Worm (Caenorhabditis elegans): ENCODE measurements around the gene R10H1.1.

Gene R10H1.1

DNA sequence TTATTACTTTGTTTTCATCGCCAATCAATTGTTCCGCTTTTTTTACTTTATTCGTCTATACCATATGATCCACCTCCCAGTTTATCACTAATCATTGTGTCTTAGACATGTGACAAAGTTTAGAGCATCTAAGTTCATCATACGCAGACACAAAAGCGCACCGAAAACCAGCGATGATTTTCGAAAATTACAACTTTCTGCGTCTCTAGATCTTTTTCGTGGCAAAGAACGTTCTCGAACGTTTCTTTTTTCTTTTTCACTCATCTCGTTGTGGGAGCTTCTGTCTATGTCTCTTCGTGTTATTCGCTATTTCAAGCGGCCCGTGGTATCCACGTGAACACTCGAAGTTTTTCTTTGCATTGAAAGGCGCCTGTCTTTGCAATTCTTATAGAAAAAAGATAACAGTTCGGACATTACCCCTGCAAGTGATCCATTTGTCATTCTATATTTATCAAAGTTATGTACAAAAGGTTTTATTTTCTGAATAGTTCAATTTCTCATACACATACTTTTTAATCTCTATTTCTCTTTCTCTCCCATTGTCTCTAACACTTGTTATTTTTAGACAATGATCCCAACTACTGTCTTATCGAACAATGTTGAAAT lies 34.9 kb downstream of the R10H1.1 start, which contains the start of gene ZK1290.5 (continued):
- TF ChIP-seq K11D2.4 (GFP tag; IDR thresholded peaks at IDR 0.05) (peak; percentile 89), sea-2 (GFP tag; IDR thresholded peaks at IDR 0.05) (no peak), F55B11.4 (tag; optimal IDR thresholded peaks at IDR 0.05; ENCODE audit: borderline replicate concordance, insufficient read depth) (no peak), let-607 (tag; optimal IDR thresholded peaks at IDR 0.05) (peak; percentile 25 to 87), ztf-22 (GFP tag; optimal IDR thresholded peaks at IDR 0.05) (peak; percentile 85), B0336.3 (GFP tag; IDR thresholded peaks at IDR 0.05) (peak; percentile 86), Y53G8AR.9 (GFP tag; conservative IDR thresholded peaks at IDR 0.05) (0 out of 2 replicates have a peak, but pooled peaks have one; percentile 43), snpc-4 (GFP tag; optimal IDR thresholded peaks at IDR 0.05) (no peak), snpc-4 (tag; optimal IDR thresholded peaks at IDR 0.05) (peak in 1 of 4 experiments; percentile 44), ceh-40 (GFP tag; IDR thresholded peaks at IDR 0.05) (no peak), ztf-3 (GFP tag; optimal IDR thresholded peaks at IDR 0.05) (peak; percentile 63)

ce11 chrII:7530944-7531343 lies 36.7 kb downstream of the R10H1.1 start, which contains the start of gene wrt-1:
Gene wrt-1, plus strand, starts transcription at chrII:7530996.
- TF ChIP-seq chd-7 (tag; optimal IDR thresholded peaks at IDR 0.05) (no peak), snpc-1.1 (tag; optimal IDR thresholded peaks at IDR 0.05; ENCODE audit: insufficient read depth) (no peak), lin-26 (GFP tag; IDR thresholded peaks at IDR 0.05) (no peak), him-1 (tag; optimal IDR thresholded peaks at IDR 0.05) (no peak), F49E8.2 (tag; optimal IDR thresholded peaks at IDR 0.05; ENCODE audit: insufficient read depth) (no peak), mcd-1 (GFP tag; IDR thresholded peaks at IDR 0.05) (peak; percentile 44), madf-3 (GFP tag; IDR thresholded peaks at IDR 0.05) (no peak), atf-7 (tag; optimal IDR thresholded peaks at IDR 0.05) (peak; percentile 4), F33H1.4 (GFP tag; IDR thresholded peaks at IDR 0.05) (no peak), lag-1 (GFP tag; IDR thresholded peaks at IDR 0.05) (no peak), F57A8.1 (GFP tag; optimal IDR thresholded peaks at IDR 0.05) (no peak), F37B4.10 (GFP tag; IDR thresholded peaks at IDR 0.05) (no peak), lsy-27 (tag; optimal IDR thresholded peaks at IDR 0.05; ENCODE audit: borderline replicate concordance, insufficient read depth) (no peak), egl-44 (GFP tag; IDR thresholded peaks at IDR 0.05) (no peak), snpc-1.3 (tag; optimal IDR thresholded peaks at IDR 0.05; ENCODE audit: insufficient read depth) (no peak), zfh-2 (GFP tag; conservative IDR thresholded peaks at IDR 0.05) (no peak), dpff-1 (tag; optimal IDR thresholded peaks at IDR 0.05) (no peak), aptf-2 (GFP tag; conservative IDR thresholded peaks at IDR 0.05) (no peak), ztf-6 (GFP tag; IDR thresholded peaks at IDR 0.05) (no peak), F39B2.1 (GFP tag; IDR thresholded peaks at IDR 0.05) (no peak), rpc-1 (optimal IDR thresholded peaks at IDR 0.05) (no peak), rpc-1 (tag; optimal IDR thresholded peaks at IDR 0.05) (no peak), T26A5.8 (tag; optimal IDR thresholded peaks at IDR 0.05) (no peak), F10E7.11 (tag; optimal IDR thresholded peaks at IDR 0.05) (no peak), madf-8 (GFP tag; conservative IDR thresholded peaks at IDR 0.05) (no peak), fkh-3 (tag; optimal IDR thresholded peaks at IDR 0.05) (no peak), hlh-26 (GFP tag; conservative IDR thresholded peaks at IDR 0.05) (no peak), dox-1 (GFP tag; IDR thresholded peaks at IDR 0.05) (0 out of 2 replicates have a peak, but pooled peaks have one; percentile 13), ekl-4 (GFP tag; IDR thresholded peaks at IDR 0.05) (no peak), ceh-79 (tag; optimal IDR thresholded peaks at IDR 0.05) (no peak), unc-130 (GFP tag; optimal IDR thresholded peaks at IDR 0.05) (no peak), Y95B8A.8 (GFP tag; IDR thresholded peaks at IDR 0.05) (no peak), Y53G8AR.9 (GFP tag; conservative IDR thresholded peaks at IDR 0.05) (peak; percentile 56), pbrm-1 (GFP tag; IDR thresholded peaks at IDR 0.05) (peak; percentile 43; the same call in 1 of the 2 replicates), C06A6.2 (GFP tag; conservative IDR thresholded peaks at IDR 0.05) (peak; percentile 59; the same call in 1 of the 2 replicates), lin-54 (GFP tag; optimal IDR thresholded peaks at IDR 0.05) (no peak), Y56A3A.18 (GFP tag; IDR thresholded peaks at IDR 0.05) (0 out of 2 replicates have a peak, but pooled peaks have one; percentile 64)
